Fruit fly (Drosophila melanogaster): ENCODE results near the gene raskol.

The raskol gene

dm6 chrX:17696637-17697036 is 13.3 kb upstream of the raskol start (continued):
- peak; percentile 32 for TF ChIP-seq CG17359 (tag; optimal IDR thresholded peaks at IDR 0.05)
- TF ChIP-seq zen (tag; optimal IDR thresholded peaks at IDR 0.05): no peak
- no peak for TF ChIP-seq BEAF-32 (GFP tag; optimal IDR thresholded peaks at IDR 0.05)
- peak; percentile 77 for TF ChIP-seq al (GFP tag; IDR thresholded peaks at IDR 0.05)
- peak; percentile 60 for TF ChIP-seq nmo (GFP tag; optimal IDR thresholded peaks at IDR 0.05)
- no peak for TF ChIP-seq bbx (GFP tag; IDR thresholded peaks at IDR 0.05; ENCODE audit: partially characterized antibody)
- peak; percentile 25 for TF ChIP-seq CG16815 (GFP tag; optimal IDR thresholded peaks at IDR 0.05)
- peak; percentile 50 for TF ChIP-seq CG34376 (GFP tag; optimal IDR thresholded peaks at IDR 0.05)
- no peak for TF ChIP-seq pfk (GFP tag; optimal IDR thresholded peaks at IDR 0.05)
- TF ChIP-seq fd64A (GFP tag; optimal IDR thresholded peaks at IDR 0.05): no peak
- TF ChIP-seq zfh1 (GFP tag; IDR thresholded peaks at IDR 0.05): no peak
- TF ChIP-seq pros (GFP tag; optimal IDR thresholded peaks at IDR 0.05): no peak
- peak; percentile 17 for TF ChIP-seq Ssrp (tag; optimal IDR thresholded peaks at IDR 0.05)
- TF ChIP-seq Deaf1 (tag; optimal IDR thresholded peaks at IDR 0.05): no peak
- TF ChIP-seq HmgZ (tag; optimal IDR thresholded peaks at IDR 0.05): peak; percentile 48
- TF ChIP-seq aop (GFP tag; IDR thresholded peaks at IDR 0.05): no peak
- no peak for TF ChIP-seq pita (GFP tag; optimal IDR thresholded peaks at IDR 0.05)
- peak; percentile 21 for TF ChIP-seq gro (GFP tag; optimal IDR thresholded peaks at IDR 0.05)
- TF ChIP-seq CG8388 (GFP tag; optimal IDR thresholded peaks at IDR 0.05): peak; percentile 9
- peak; percentile 61; the same call in 1 of the 2 replicates for TF ChIP-seq Adf1 (GFP tag; IDR thresholded peaks at IDR 0.05)
- peak; percentile 62 for TF ChIP-seq Xrp1 (GFP tag; IDR thresholded peaks at IDR 0.05)
- TF ChIP-seq CG7372 (GFP tag; IDR thresholded peaks at IDR 0.05): peak; percentile 53; the same call in 1 of the 2 replicates
- TF ChIP-seq CG2678 (tag; optimal IDR thresholded peaks at IDR 0.05): peak; percentile 78
- TF ChIP-seq CG13287 (GFP tag; IDR thresholded peaks at IDR 0.05; ENCODE audit: partially characterized antibody): no peak
- peak; percentile 58 for TF ChIP-seq CG7556 (GFP tag; optimal IDR thresholded peaks at IDR 0.05)
- TF ChIP-seq CG8290 (GFP tag; optimal IDR thresholded peaks at IDR 0.05): no peak
- peak in 1 of 2 experiments; percentile 67 for TF ChIP-seq CG8290 (tag; optimal IDR thresholded peaks at IDR 0.05)
- TF ChIP-seq CG12236 (GFP tag; optimal IDR thresholded peaks at IDR 0.05): no peak
- TF ChIP-seq stc (GFP tag; IDR thresholded peaks at IDR 0.05): peak; percentile 37; the same call in 1 of the 2 replicates
- peak; percentile 2 for TF ChIP-seq exex (tag; optimal IDR thresholded peaks at IDR 0.05)
- no peak for TF ChIP-seq ftz-f1 (GFP tag; optimal IDR thresholded peaks at IDR 0.05)
- no peak for TF ChIP-seq mirr (GFP tag; optimal IDR thresholded peaks at IDR 0.05)
- TF ChIP-seq CG1024 (GFP tag; IDR thresholded peaks at IDR 0.05): no peak
- peak; percentile 82 for TF ChIP-seq CG3847 (GFP tag; IDR thresholded peaks at IDR 0.05)
- peak; percentile 43; the same call in 1 of the 2 replicates for TF ChIP-seq MBD-R2 (GFP tag; IDR thresholded peaks at IDR 0.05)
- peak; percentile 23 for TF ChIP-seq CG30403 (GFP tag; optimal IDR thresholded peaks at IDR 0.05)
- peak; percentile 53; the same call in 1 of the 2 replicates for TF ChIP-seq CG17328 (GFP tag; IDR thresholded peaks at IDR 0.05)
- TF ChIP-seq ham (GFP tag; IDR thresholded peaks at IDR 0.05): no peak
- TF ChIP-seq CG13296 (GFP tag; optimal IDR thresholded peaks at IDR 0.05): peak; percentile 68
- no peak for TF ChIP-seq Awh (GFP tag; IDR thresholded peaks at IDR 0.05)
- TF ChIP-seq amos (GFP tag; IDR thresholded peaks at IDR 0.05; ENCODE audit: partially characterized antibody): no peak
- peak; percentile 65; the same call in 1 of the 2 replicates for TF ChIP-seq Atf6 (GFP tag; IDR thresholded peaks at IDR 0.05)
- no peak for TF ChIP-seq pho (GFP tag; optimal IDR thresholded peaks at IDR 0.05)
- TF ChIP-seq ttk (GFP tag; IDR thresholded peaks at IDR 0.05): peak; percentile 50; the same call in 1 of the 2 replicates
- no peak for TF ChIP-seq tll (GFP tag; optimal IDR thresholded peaks at IDR 0.05)
- no peak for TF ChIP-seq CG1602 (GFP tag; optimal IDR thresholded peaks at IDR 0.05)
- no peak for TF ChIP-seq Dp (GFP tag; optimal IDR thresholded peaks at IDR 0.05)
- TF ChIP-seq insv (GFP tag; optimal IDR thresholded peaks at IDR 0.05): no peak
- no peak for TF ChIP-seq CG5953 (GFP tag; IDR thresholded peaks at IDR 0.05)
- TF ChIP-seq Fer2 (tag; optimal IDR thresholded peaks at IDR 0.05): peak; percentile 24
- TF ChIP-seq Tbp (GFP tag; optimal IDR thresholded peaks at IDR 0.05): no peak
